Fruit fly (Drosophila melanogaster) whole organism, adult: ENCODE data around the gene Nup153.

Experiments
- CG11617 ChIP-seq: fragments of 200-800 bp; sonication (Bioruptor generic); optimal IDR thresholded peaks from 2 replicates; lab custom pipeline; 2017; ENCODE audit warnings: mild to moderate bottlenecking, missing biosample characterization, missing genetic modification reagents, missing genetic modification characterization
- CG1620 ChIP-seq: fragments of 200-800 bp; sonication (Bioruptor generic); optimal IDR thresholded peaks from 2 replicates; lab custom pipeline; 2016; ENCODE audit warnings: missing biosample characterization, missing genetic modification characterization
- CG5204 ChIP-seq: fragments of 200-800 bp; sonication (Bioruptor generic); optimal IDR thresholded peaks from 2 replicates; lab custom pipeline; 2016; ENCODE audit warnings: missing biosample characterization, missing genetic modification characterization
- Clk ChIP-seq: fragments of 200-800 bp; sonication (Bioruptor generic); optimal IDR thresholded peaks from 2 replicates; lab custom pipeline; 2017; ENCODE audit warnings: missing biosample characterization, missing genetic modification characterization
- Crg-1 ChIP-seq: fragments of 200-800 bp; sonication (Bioruptor generic); optimal IDR thresholded peaks from 2 replicates; lab custom pipeline; 2016; ENCODE audit warnings: missing biosample characterization, missing genetic modification characterization
- cic ChIP-seq: fragments of 200-800 bp; sonication (Bioruptor generic); optimal IDR thresholded peaks from 2 replicates; lab custom pipeline; 2017; ENCODE audit warnings: missing biosample characterization, mild to moderate bottlenecking, missing genetic modification characterization, moderate library complexity
- kay ChIP-seq: fragments of 200-800 bp; sonication (Bioruptor generic); peaks from one replicate; lab custom pipeline; 2016; ENCODE audit warnings: missing biosample characterization, missing genetic modification characterization, borderline replicate concordance
- ovo ChIP-seq: fragments of 200-800 bp; sonication (Bioruptor generic); optimal IDR thresholded peaks from 2 replicates; lab custom pipeline; 2016; ENCODE audit warnings: missing biosample characterization, missing genetic modification characterization
- toe ChIP-seq: fragments of 200-800 bp; sonication (Bioruptor generic); optimal IDR thresholded peaks from 2 replicates; lab custom pipeline; 2016; ENCODE audit warnings: missing biosample characterization, missing genetic modification characterization

dm6 chrX:16575097-16575496, 23.9 kb upstream of the Nup153 start:
- TF ChIP-seq kay: no peak
- no peak for TF ChIP-seq cic (GFP tag; lab: Kevin White, UChicago)
- TF ChIP-seq Clk (GFP tag; lab: Kevin White, UChicago): no peak
- no peak for TF ChIP-seq toe (GFP tag; lab: Kevin White, UChicago)
- TF ChIP-seq CG5204 (GFP tag; lab: Kevin White, UChicago): no peak
- no peak for TF ChIP-seq Crg-1 (GFP tag; lab: Kevin White, UChicago)
- no peak for TF ChIP-seq CG1620 (GFP tag; lab: Kevin White, UChicago)
- no peak for TF ChIP-seq CG11617 (GFP tag; lab: Kevin White, UChicago)
- TF ChIP-seq ovo (GFP tag; lab: Kevin White, UChicago): no peak
